Fruit fly (Drosophila melanogaster): Measurements from ENCODE around the gene rtp.

The rtp gene

dm6 chr3R:5208115-5208365 is 29.1 kb downstream of the rtp start:
- no peak for TF ChIP-seq dmrt93B (GFP tag; optimal IDR thresholded peaks at IDR 0.05)
- no peak for TF ChIP-seq OdsH (GFP tag; optimal IDR thresholded peaks at IDR 0.05)
- no peak for TF ChIP-seq pan (optimal IDR thresholded peaks at IDR 0.05)
- TF ChIP-seq CG9705 (GFP tag; optimal IDR thresholded peaks at IDR 0.05), result no peak
- TF ChIP-seq CrebA (GFP tag; optimal IDR thresholded peaks at IDR 0.05; ENCODE audit: borderline replicate concordance), result no peak
- TF ChIP-seq lola (GFP tag; optimal IDR thresholded peaks at IDR 0.05), result no peak
- TF ChIP-seq brk (GFP tag; optimal IDR thresholded peaks at IDR 0.05), result no peak
- TF ChIP-seq jim (GFP tag; optimal IDR thresholded peaks at IDR 0.05), result no peak
- TF ChIP-seq foxo (GFP tag; optimal IDR thresholded peaks at IDR 0.05), result no peak
- no peak for TF ChIP-seq psq (GFP tag; optimal IDR thresholded peaks at IDR 0.05)
- TF ChIP-seq rgr (GFP tag; optimal IDR thresholded peaks at IDR 0.05), result no peak
- no peak for TF ChIP-seq N (GFP tag; optimal IDR thresholded peaks at IDR 0.05)
- no peak for TF ChIP-seq HLH106 (tag; optimal IDR thresholded peaks at IDR 0.05)
- no peak for TF ChIP-seq sv (GFP tag; optimal IDR thresholded peaks at IDR 0.05)
- no peak for TF ChIP-seq dsf (GFP tag; optimal IDR thresholded peaks at IDR 0.05; ENCODE audit: borderline replicate concordance)

dm6 chr3R:5207277-5208114 is 29.6 kb downstream of the rtp start:
- no peak for TF ChIP-seq Rel (GFP tag; optimal IDR thresholded peaks at IDR 0.05)
- TF ChIP-seq Rel (tag; optimal IDR thresholded peaks at IDR 0.05), result peak; percentile 80
- TF ChIP-seq foxo (GFP tag; optimal IDR thresholded peaks at IDR 0.05), result no peak

- TF ChIP-seq Myc (optimal IDR thresholded peaks at IDR 0.05) (no peak), Jra (GFP tag; optimal IDR thresholded peaks at IDR 0.05) (no peak), CrebA (GFP tag; optimal IDR thresholded peaks at IDR 0.05; ENCODE audit: borderline replicate concordance) (no peak), Hr78 (GFP tag; optimal IDR thresholded peaks at IDR 0.05) (no peak), jim (GFP tag; optimal IDR thresholded peaks at IDR 0.05) (no peak), foxo (GFP tag; optimal IDR thresholded peaks at IDR 0.05) (no peak)
Measured at dm6 chr3R:5205319-5206033, 31.6 kb downstream of the rtp start.

dm6 chr3R:5203796-5204195 is 33.3 kb downstream of the rtp start:
- no peak for TF ChIP-seq CG9705 (GFP tag; optimal IDR thresholded peaks at IDR 0.05)
- no peak for TF ChIP-seq CG32264 (GFP tag; optimal IDR thresholded peaks at IDR 0.05)
- no peak for TF ChIP-seq h (GFP tag; optimal IDR thresholded peaks at IDR 0.05)
- no peak for TF ChIP-seq Myc (optimal IDR thresholded peaks at IDR 0.05)
- no peak for TF ChIP-seq dsf (GFP tag; optimal IDR thresholded peaks at IDR 0.05; ENCODE audit: borderline replicate concordance)
- TF ChIP-seq br (GFP tag; optimal IDR thresholded peaks at IDR 0.05), result no peak
- no peak for TF ChIP-seq Dif (GFP tag; optimal IDR thresholded peaks at IDR 0.05; ENCODE audit: partially characterized antibody)
- TF ChIP-seq Hr78 (GFP tag; optimal IDR thresholded peaks at IDR 0.05), result no peak
- TF ChIP-seq Hr83 (GFP tag; optimal IDR thresholded peaks at IDR 0.05; ENCODE audit: poor library complexity, severe bottlenecking), result no peak
- TF ChIP-seq jim (GFP tag; optimal IDR thresholded peaks at IDR 0.05), result no peak
- no peak for TF ChIP-seq pan (optimal IDR thresholded peaks at IDR 0.05)
- TF ChIP-seq foxo (GFP tag; optimal IDR thresholded peaks at IDR 0.05), result no peak
- TF ChIP-seq fru (GFP tag; optimal IDR thresholded peaks at IDR 0.05), result no peak
- TF ChIP-seq ey (GFP tag; optimal IDR thresholded peaks at IDR 0.05), result no peak
- TF ChIP-seq GATAd (GFP tag; optimal IDR thresholded peaks at IDR 0.05), result no peak
- TF ChIP-seq usp (GFP tag; optimal IDR thresholded peaks at IDR 0.05), result no peak
- TF ChIP-seq Abd-B (GFP tag; optimal IDR thresholded peaks at IDR 0.05), result no peak

DNA sequence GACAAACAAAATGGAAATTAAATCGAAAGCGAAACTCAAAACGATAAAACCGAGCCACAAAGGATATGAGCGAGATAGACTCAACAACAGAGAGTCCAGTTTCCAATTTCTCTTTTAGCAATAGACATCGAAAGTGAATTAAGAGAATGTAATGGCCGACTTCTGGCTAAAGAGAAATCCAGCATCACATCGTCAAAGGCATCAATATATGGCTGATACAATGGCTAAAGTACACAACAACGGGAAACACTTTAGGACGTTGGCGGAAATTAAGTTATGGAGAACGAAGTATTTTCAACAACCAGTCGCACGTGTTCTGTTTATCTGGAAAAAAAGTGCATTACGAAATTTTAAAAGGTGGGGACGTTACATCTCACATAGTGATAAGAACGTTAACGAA is 37.5 kb downstream of the rtp start:
- no peak for TF ChIP-seq Dfd (GFP tag; optimal IDR thresholded peaks at IDR 0.05)
- TF ChIP-seq Rel (GFP tag; optimal IDR thresholded peaks at IDR 0.05), result no peak
- no peak for TF ChIP-seq Rel (tag; optimal IDR thresholded peaks at IDR 0.05)
- TF ChIP-seq dl (GFP tag; optimal IDR thresholded peaks at IDR 0.05; ENCODE audit: insufficient read depth in 1 of 2, partially characterized antibody in 2 of 2), result no peak
- TF ChIP-seq rgr (GFP tag; optimal IDR thresholded peaks at IDR 0.05), result no peak

All from whole organism, wandering third instar larva.